Worm (Caenorhabditis elegans) whole organism, mixed stage, embryonic: ENCODE measurements around the gene ZK1248.11.

Experiments
- nhr-237 ChIP-seq: fragments of 150-350 bp; optimal IDR thresholded peaks from 2 replicates; lab custom pipeline; 2014; ENCODE audit warnings: missing biosample characterization, missing genetic modification characterization
- nhr-76 ChIP-seq: sonication (generic microtip); optimal IDR thresholded peaks from 2 replicates; lab custom pipeline; 2017; ENCODE audit warnings: missing biosample characterization, missing genetic modification characterization
- pha-4 ChIP-seq: fragments of 150-350 bp; optimal IDR thresholded peaks from 2 replicates; lab custom pipeline; 2018; ENCODE audit warnings: missing biosample characterization, missing genetic modification reagents, missing genetic modification characterization
- snpc-4 ChIP-seq: fragments of 150-350 bp; optimal IDR thresholded peaks from 2 replicates; lab custom pipeline; 2014; ENCODE audit warnings: missing biosample characterization, missing genetic modification characterization
- unc-62 ChIP-seq: fragments of 150-350 bp; optimal IDR thresholded peaks from 2 replicates; lab custom pipeline; 2014; ENCODE audit warnings: missing biosample characterization, missing genetic modification reagents, missing genetic modification characterization

ce11 chrII:5839227-5839626 lies 10.8 kb upstream of the ZK1248.11 start, which contains the start of gene ZK1248.19:
- TF ChIP-seq pha-4 = no peak
- TF ChIP-seq nhr-76 = no peak
- no peak for TF ChIP-seq snpc-4 (tag; lab: Kevin White, UChicago)
- no peak for TF ChIP-seq unc-62 (GFP tag; lab: Kevin White, UChicago)
- TF ChIP-seq nhr-237 = peak; percentile 7
